Worm (Caenorhabditis elegans) whole organism, L1 larva: ENCODE data around the gene hmg-1.2.

Source experiments
- C16A3.4 ChIP-seq: fragments of 150-350 bp; optimal IDR thresholded peaks from 2 replicates; lab custom pipeline; 2014; ENCODE audit warnings: missing biosample characterization, missing genetic modification characterization
- aha-1 ChIP-seq: fragments of 150-350 bp; optimal IDR thresholded peaks from 2 replicates; lab custom pipeline; 2014; ENCODE audit warnings: missing biosample characterization, missing genetic modification characterization
- alr-1 ChIP-seq: fragments of 200-800 bp; sonication (Bioruptor generic); optimal IDR thresholded peaks from 2 replicates; lab custom pipeline; 2018; ENCODE audit warnings: borderline replicate concordance, mild to moderate bottlenecking, missing genetic modification characterization, missing compliant biosample characterization
- aly-2 ChIP-seq: fragments of 150-350 bp; optimal IDR thresholded peaks from 2 replicates; lab custom pipeline; 2014; ENCODE audit warnings: missing biosample characterization, missing genetic modification characterization
- ama-1 ChIP-seq: fragments of 150-350 bp; optimal IDR thresholded peaks from 2 replicates; lab custom pipeline; 2014
- blmp-1 ChIP-seq: fragments of 150-350 bp; optimal IDR thresholded peaks from 2 replicates; lab custom pipeline; 2014; ENCODE audit warnings: missing biosample characterization, missing genetic modification characterization
- ceh-63 ChIP-seq: fragments of 200-800 bp; sonication (Bioruptor generic); optimal IDR thresholded peaks from 2 replicates; lab custom pipeline; 2018; ENCODE audit warnings: mild to moderate bottlenecking, missing genetic modification characterization, missing compliant biosample characterization
- ceh-82 ChIP-seq, 3 experiments: fragments of 150-350 bp in 1 of 3; sonication (generic microtip) in 2 of 3; optimal IDR thresholded peaks; 2 replicates each; lab custom pipeline; 2014 to 2017; ENCODE audit warnings: missing biosample characterization in 3 of 3, missing genetic modification characterization in 3 of 3
- ceh-88 ChIP-seq: fragments of 200-800 bp; sonication (Bioruptor generic); IDR thresholded peaks from 2 replicates; pipeline ENCODE4 v1.3.6; 2022; ENCODE audit warnings: missing genetic modification characterization, missing compliant biosample characterization
- efl-1 ChIP-seq, 4 experiments: fragments of 150-350 bp; optimal IDR thresholded peaks in 3 of 4; peaks in 1 of 4; 1 replicate in 1 of 4; 2 replicates in 3 of 4; lab custom pipeline; 2014; ENCODE audit warnings: missing biosample characterization in 2 of 4, missing genetic modification characterization in 2 of 4, missing genetic modification reagents in 2 of 4
- efl-3 ChIP-seq: fragments of 200-800 bp; sonication (Bioruptor generic); optimal IDR thresholded peaks from 2 replicates; lab custom pipeline; 2018; ENCODE audit warnings: mild to moderate bottlenecking, missing genetic modification characterization, missing compliant biosample characterization
- egl-13 ChIP-seq: sonication (generic microtip); optimal IDR thresholded peaks from 2 replicates; lab custom pipeline; 2016; ENCODE audit warnings: missing genotype, missing genetic modification reagents, missing genetic modification characterization, missing compliant biosample characterization
- egl-27 ChIP-seq, 2 experiments: fragments of 150-350 bp in 1 of 2; sonication (generic microtip); optimal IDR thresholded peaks; 3 replicates each; lab custom pipeline; 2017 to 2018; ENCODE audit warnings: missing biosample characterization in 2 of 2, missing genetic modification characterization in 2 of 2, missing genetic modification reagents in 2 of 2
- elt-2 ChIP-seq: sonication (generic microtip); optimal IDR thresholded peaks from 2 replicates; lab custom pipeline; 2016; ENCODE audit warnings: missing genetic modification characterization, mild to moderate bottlenecking, inconsistent platforms, missing compliant biosample characterization, missing genetic modification reagents
- elt-3 ChIP-seq, 6 experiments: fragments of 150-350 bp in 1 of 6; sonication (generic microtip); optimal IDR thresholded peaks; 2 replicates each; lab custom pipeline; 2017 to 2018; ENCODE audit warnings: missing biosample characterization in 6 of 6, missing genetic modification characterization in 6 of 6, inconsistent platforms in 1 of 6
- ets-5 ChIP-seq: fragments of 200-800 bp; sonication (Bioruptor generic); IDR thresholded peaks from 2 replicates; pipeline ENCODE4 v1.3.6; 2022; ENCODE audit warnings: missing genetic modification characterization, missing compliant biosample characterization
- fkh-10 ChIP-seq: sonication (generic microtip); optimal IDR thresholded peaks from 2 replicates; lab custom pipeline; 2017; ENCODE audit warnings: missing biosample characterization, missing genetic modification reagents, missing genetic modification characterization
- fkh-8 ChIP-seq: sonication (generic microtip); optimal IDR thresholded peaks from 2 replicates; lab custom pipeline; 2016; ENCODE audit warnings: mild to moderate bottlenecking, missing genetic modification characterization, missing compliant biosample characterization
- grh-1 ChIP-seq: fragments of 200-800 bp; sonication (Bioruptor generic); IDR thresholded peaks from 2 replicates; pipeline ENCODE4 v1.3.6; 2022; ENCODE audit warnings: missing genetic modification reagents, missing genetic modification characterization, missing compliant biosample characterization
- hlh-17 ChIP-seq: fragments of 200-800 bp; sonication (Bioruptor generic); optimal IDR thresholded peaks from 2 replicates; lab custom pipeline; 2018; ENCODE audit warnings: missing genetic modification characterization, mild to moderate bottlenecking, missing compliant biosample characterization, moderate library complexity, borderline replicate concordance
- hpl-2 ChIP-seq: fragments of 150-350 bp; optimal IDR thresholded peaks from 2 replicates; lab custom pipeline; 2014; ENCODE audit warnings: missing biosample characterization, missing genetic modification reagents, missing genetic modification characterization
- isw-1 ChIP-seq: fragments of 200-800 bp; sonication (Bioruptor generic); IDR thresholded peaks from 2 replicates; pipeline ENCODE4 v1.3.6; 2022; ENCODE audit warnings: missing genetic modification characterization, missing compliant biosample characterization
- jun-1 ChIP-seq: fragments of 150-350 bp; optimal IDR thresholded peaks from 2 replicates; lab custom pipeline; 2014; ENCODE audit warnings: missing biosample characterization, missing genetic modification reagents, missing genetic modification characterization
- lin-13 ChIP-seq: fragments of 150-350 bp; optimal IDR thresholded peaks from 2 replicates; lab custom pipeline; 2014; ENCODE audit warnings: missing biosample characterization, missing genetic modification reagents, missing genetic modification characterization
- lin-14 ChIP-seq: fragments of 200-800 bp; sonication (Bioruptor generic); optimal IDR thresholded peaks from 2 replicates; lab custom pipeline; 2018; ENCODE audit warnings: mild to moderate bottlenecking, missing genetic modification characterization, moderate library complexity, missing compliant biosample characterization
- lin-15B ChIP-seq: fragments of 150-350 bp; sonication (generic microtip); optimal IDR thresholded peaks from 3 replicates; lab custom pipeline; 2014; ENCODE audit warnings: missing biosample characterization, missing genetic modification characterization
- lir-3 ChIP-seq: sonication (generic microtip); optimal IDR thresholded peaks from 2 replicates; lab custom pipeline; 2016; ENCODE audit warnings: mild to moderate bottlenecking, missing genetic modification characterization, moderate library complexity, missing compliant biosample characterization; ENCODE audit not compliant: poor library complexity
- lsy-2 ChIP-seq, 2 experiments: fragments of 150-350 bp; optimal IDR thresholded peaks; 2 replicates each; lab custom pipeline; 2014; ENCODE audit warnings: missing biosample characterization in 2 of 2, missing genetic modification characterization in 2 of 2
- mef-2 ChIP-seq: fragments of 150-350 bp; optimal IDR thresholded peaks from 2 replicates; lab custom pipeline; 2014; ENCODE audit warnings: missing biosample characterization, missing genetic modification characterization
- mep-1 ChIP-seq: fragments of 150-350 bp; optimal IDR thresholded peaks from 2 replicates; lab custom pipeline; 2014; ENCODE audit warnings: missing biosample characterization, missing genetic modification characterization
- nhr-11 ChIP-seq: fragments of 150-350 bp; optimal IDR thresholded peaks from 2 replicates; lab custom pipeline; 2014; ENCODE audit warnings: missing biosample characterization, missing genetic modification characterization
- nhr-19 ChIP-seq: fragments of 200-800 bp; sonication (Bioruptor generic); conservative IDR thresholded peaks from 2 replicates; pipeline ENCODE4 v1.3.6; 2022; ENCODE audit warnings: missing genetic modification characterization, missing compliant biosample characterization
- nhr-20 ChIP-seq: sonication (generic microtip); optimal IDR thresholded peaks from 2 replicates; lab custom pipeline; 2016; ENCODE audit warnings: mild to moderate bottlenecking, missing genetic modification characterization, missing compliant biosample characterization
- nhr-28 ChIP-seq: fragments of 150-350 bp; optimal IDR thresholded peaks from 2 replicates; lab custom pipeline; 2014; ENCODE audit warnings: missing biosample characterization, missing genetic modification characterization
- nhr-71 ChIP-seq: sonication (generic microtip); optimal IDR thresholded peaks from 2 replicates; lab custom pipeline; 2016; ENCODE audit warnings: mild to moderate bottlenecking, missing genetic modification characterization, moderate library complexity, missing compliant biosample characterization
- nhr-76 ChIP-seq: sonication (generic microtip); optimal IDR thresholded peaks from 2 replicates; lab custom pipeline; 2017; ENCODE audit warnings: missing biosample characterization, missing genetic modification characterization
- nhr-85 ChIP-seq: sonication (generic microtip); peaks from one replicate; lab custom pipeline; 2016; ENCODE audit warnings: missing genetic modification characterization, inconsistent platforms, missing compliant biosample characterization
- pag-3 ChIP-seq: sonication (generic microtip); optimal IDR thresholded peaks from 2 replicates; lab custom pipeline; 2017; ENCODE audit warnings: missing genetic modification characterization, mild to moderate bottlenecking, missing compliant biosample characterization, antibody characterized with exemption, borderline replicate concordance; ENCODE audit not compliant: insufficient read depth
- pqm-1 ChIP-seq: sonication (generic microtip); optimal IDR thresholded peaks from 3 replicates; lab custom pipeline; 2017; ENCODE audit warnings: missing biosample characterization, missing genetic modification characterization
- rnt-1 ChIP-seq: sonication (generic microtip); optimal IDR thresholded peaks from 2 replicates; lab custom pipeline; 2016; ENCODE audit warnings: mild to moderate bottlenecking, missing genetic modification characterization, moderate library complexity, missing compliant biosample characterization
- snu-23 ChIP-seq: sonication (generic microtip); optimal IDR thresholded peaks from 2 replicates; lab custom pipeline; 2016; ENCODE audit warnings: missing genetic modification characterization, missing compliant biosample characterization
- sox-4 ChIP-seq: sonication (generic microtip); optimal IDR thresholded peaks from 2 replicates; lab custom pipeline; 2016; ENCODE audit warnings: missing genetic modification characterization, missing compliant biosample characterization
- unc-30 ChIP-seq: sonication (generic microtip); optimal IDR thresholded peaks from 2 replicates; lab custom pipeline; 2017; ENCODE audit warnings: missing biosample characterization, missing genetic modification characterization
- unc-62 ChIP-seq: fragments of 150-350 bp; optimal IDR thresholded peaks from 2 replicates; lab custom pipeline; 2014; ENCODE audit warnings: missing biosample characterization, missing genetic modification reagents, missing genetic modification characterization
- zip-4 ChIP-seq: fragments of 200-800 bp; sonication (Bioruptor generic); optimal IDR thresholded peaks from 2 replicates; lab custom pipeline; 2018; ENCODE audit warnings: mild to moderate bottlenecking, missing genetic modification characterization, moderate library complexity, missing compliant biosample characterization
- ztf-4 ChIP-seq: fragments of 150-350 bp; optimal IDR thresholded peaks from 2 replicates; lab custom pipeline; 2014; ENCODE audit warnings: missing biosample characterization, missing genetic modification characterization

The hmg-1.2 gene

DNA sequence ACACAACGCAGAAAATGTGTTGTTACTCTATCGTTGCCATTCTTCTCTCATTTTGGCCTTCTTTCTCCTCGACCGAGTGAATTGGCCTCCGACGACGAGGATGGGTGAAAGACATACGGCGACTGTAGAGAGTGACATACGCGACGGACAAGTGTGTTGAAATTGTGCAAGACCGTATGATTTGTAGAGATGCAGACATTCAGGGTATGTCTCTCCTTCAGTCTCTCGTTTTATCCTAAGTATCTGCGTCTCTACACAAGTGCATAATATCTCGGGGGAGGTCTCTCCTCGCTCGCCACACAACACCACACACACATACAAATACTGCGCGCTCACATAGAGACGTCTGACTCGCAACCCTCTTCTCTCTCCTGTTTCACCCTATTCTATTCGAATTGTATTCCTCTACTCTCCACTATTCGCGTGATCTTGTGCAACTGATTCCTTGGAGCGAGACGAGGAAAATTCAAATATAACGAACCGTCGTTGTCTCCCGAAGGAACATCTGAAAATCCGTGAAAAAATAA is at the start of gene hmg-1.2 (continued):
- TF ChIP-seq fkh-10 (GFP tag; lab: Kevin White, UChicago): peak; percentile 56
- TF ChIP-seq elt-3 (tag; optimal IDR thresholded peaks at IDR 0.05; lab: Kevin White, UChicago): peak in 3 of 6 experiments; percentile 8 to 52 (median 48)
- TF ChIP-seq alr-1 (tag; lab: Kevin White, UChicago): no peak
- TF ChIP-seq fkh-8: peak; percentile 85
- no peak for TF ChIP-seq ama-1 (lab: Kevin White, UChicago)
- peak in 1 of 2 experiments; percentile 81 for TF ChIP-seq egl-27 (tag; optimal IDR thresholded peaks at IDR 0.05; lab: Kevin White, UChicago)
- TF ChIP-seq efl-1 (optimal IDR thresholded peaks at IDR 0.05; lab: Kevin White, UChicago): peak; percentile 86 to 98
- TF ChIP-seq efl-1 (GFP tag; optimal IDR thresholded peaks at IDR 0.05 in 1 of 2; lab: Kevin White, UChicago): peak; percentile 50 to 96
- TF ChIP-seq zip-4: peak; percentile 61
- peak; percentile 22; the same call in 1 of the 2 replicates for TF ChIP-seq grh-1 (GFP tag; lab: Robert Waterston, UW)
- peak; percentile 72 for TF ChIP-seq lin-13 (GFP tag; lab: Kevin White, UChicago)
- peak; percentile 58 for TF ChIP-seq lir-3 (tag; lab: Kevin White, UChicago)
- TF ChIP-seq aly-2 (tag; lab: Kevin White, UChicago): peak; percentile 59
- TF ChIP-seq sox-4 (tag; lab: Kevin White, UChicago): no peak
- TF ChIP-seq lin-14 (GFP tag; lab: Kevin White, UChicago): peak; percentile 94
- peak; percentile 96 for TF ChIP-seq snu-23
- peak; percentile 28 for TF ChIP-seq mef-2 (tag; lab: Kevin White, UChicago)
- no peak for TF ChIP-seq unc-30
- TF ChIP-seq pag-3: no peak
- TF ChIP-seq lin-15B: peak; percentile 25
- TF ChIP-seq ets-5 (GFP tag; lab: Robert Waterston, UW): no peak
- peak; percentile 68 for TF ChIP-seq hpl-2 (GFP tag; lab: Kevin White, UChicago)
- TF ChIP-seq mep-1 (tag; lab: Kevin White, UChicago): peak; percentile 58
- no peak for TF ChIP-seq aha-1
- peak; percentile 68 for TF ChIP-seq elt-2 (tag; lab: Kevin White, UChicago)
- peak; percentile 76 for TF ChIP-seq jun-1 (tag; lab: Kevin White, UChicago)

- TF ChIP-seq jun-1 (tag; lab: Kevin White, UChicago) (no peak), nhr-28 (tag; lab: Kevin White, UChicago) (no peak), ama-1 (lab: Kevin White, UChicago) (no peak), efl-3 (GFP tag; lab: Kevin White, UChicago) (no peak), nhr-20 (tag; lab: Kevin White, UChicago) (no peak), lin-14 (GFP tag; lab: Kevin White, UChicago) (peak; percentile 5), ztf-4 (tag; lab: Kevin White, UChicago) (no peak), rnt-1 (peak; percentile 6), egl-27 (tag; optimal IDR thresholded peaks at IDR 0.05; lab: Kevin White, UChicago) (no peak), nhr-71 (tag; lab: Kevin White, UChicago) (peak; percentile 54), unc-62 (GFP tag; lab: Kevin White, UChicago) (no peak), blmp-1 (tag; lab: Kevin White, UChicago) (no peak)
These were observed 49.3 kb upstream of the hmg-1.2 start, which contains the start of gene esyt-2 for ce11 chrIII:6230870-6231269. Gene esyt-2 (minus strand): TSS chrIII:6230970.

- TF ChIP-seq pqm-1 (tag; lab: Kevin White, UChicago): no peak
- no peak for TF ChIP-seq nhr-76
- no peak for TF ChIP-seq alr-1 (tag; lab: Kevin White, UChicago)
- no peak for TF ChIP-seq ama-1 (lab: Kevin White, UChicago)
- TF ChIP-seq elt-3 (tag; optimal IDR thresholded peaks at IDR 0.05; lab: Kevin White, UChicago): peak in 2 of 6 experiments; percentile 58 to 76
- peak; percentile 1 for TF ChIP-seq jun-1 (tag; lab: Kevin White, UChicago)
- TF ChIP-seq ceh-82 (tag; optimal IDR thresholded peaks at IDR 0.05; lab: Kevin White, UChicago): no peak
- TF ChIP-seq elt-2 (tag; lab: Kevin White, UChicago): peak; percentile 69
- no peak for TF ChIP-seq isw-1 (GFP tag; lab: Robert Waterston, UW)
- no peak for TF ChIP-seq efl-3 (GFP tag; lab: Kevin White, UChicago)
- TF ChIP-seq lsy-2 (tag; optimal IDR thresholded peaks at IDR 0.05; lab: Kevin White, UChicago): no peak
- TF ChIP-seq ceh-88: no peak
- no peak for TF ChIP-seq nhr-85 (tag; lab: Kevin White, UChicago)
- TF ChIP-seq lin-14 (GFP tag; lab: Kevin White, UChicago): no peak
- TF ChIP-seq C16A3.4 (tag; lab: Kevin White, UChicago): peak; percentile 1
- no peak for TF ChIP-seq unc-30
- TF ChIP-seq nhr-71 (tag; lab: Kevin White, UChicago): no peak
- no peak for TF ChIP-seq aly-2 (tag; lab: Kevin White, UChicago)
- TF ChIP-seq ceh-63: no peak
- no peak for TF ChIP-seq nhr-11 (tag; lab: Kevin White, UChicago)
- TF ChIP-seq mep-1 (tag; lab: Kevin White, UChicago): peak; percentile 23
- no peak for TF ChIP-seq nhr-19 (GFP tag; lab: Robert Waterston, UW)
- peak; percentile 39 for TF ChIP-seq blmp-1 (tag; lab: Kevin White, UChicago)
- TF ChIP-seq hlh-17 (GFP tag; lab: Kevin White, UChicago): no peak
- no peak for TF ChIP-seq egl-13 (tag; lab: Kevin White, UChicago)
These were observed 48.3 kb upstream of the hmg-1.2 start for ce11 chrIII:6231880-6232279.
